Fruit fly (Drosophila melanogaster) whole organism, pupa: ENCODE data around the gene CG32066.
A peak's percentile ranks its signal among the peaks of the same experiment; 100 is the strongest.

Experiments used
- CG10348 ChIP-seq: fragments of 200-800 bp; sonication (Bioruptor generic); IDR thresholded peaks from 2 replicates; pipeline ENCODE4 v1.3.6; 2022; ENCODE audit warnings: missing biosample characterization, missing genetic modification characterization
- CG12605 ChIP-seq: fragments of 200-800 bp; sonication (Bioruptor generic); IDR thresholded peaks from 2 replicates; pipeline ENCODE4 v1.3.6; 2022; ENCODE audit warnings: missing biosample characterization, missing genetic modification characterization
- CG13204 ChIP-seq: fragments of 200-800 bp; sonication (Bioruptor generic); optimal IDR thresholded peaks from 2 replicates; lab custom pipeline; 2018; ENCODE audit warnings: missing biosample characterization, mild to moderate bottlenecking, missing genetic modification characterization, moderate library complexity
- CG14655 ChIP-seq: fragments of 200-800 bp; sonication (Bioruptor generic); optimal IDR thresholded peaks from 3 replicates; lab custom pipeline; 2017; ENCODE audit warnings: mild to moderate bottlenecking, missing biosample characterization, missing genetic modification reagents, missing genetic modification characterization
- CG15710 ChIP-seq: fragments of 200-800 bp; sonication (Bioruptor generic); optimal IDR thresholded peaks from 2 replicates; lab custom pipeline; 2018; ENCODE audit warnings: missing biosample characterization, mild to moderate bottlenecking, missing genetic modification characterization, moderate library complexity
- CG17806 ChIP-seq: fragments of 200-800 bp; sonication (Bioruptor generic); optimal IDR thresholded peaks from 2 replicates; lab custom pipeline; 2018; ENCODE audit warnings: missing biosample characterization, mild to moderate bottlenecking, missing genetic modification characterization, moderate library complexity
- CG32121 ChIP-seq: fragments of 200-800 bp; sonication (Bioruptor generic); IDR thresholded peaks from 2 replicates; pipeline ENCODE4 v1.3.6; 2022; ENCODE audit warnings: missing biosample characterization, missing genetic modification characterization
- CG34367 ChIP-seq: fragments of 200-800 bp; sonication (Bioruptor generic); optimal IDR thresholded peaks from 2 replicates; lab custom pipeline; 2018; ENCODE audit warnings: missing biosample characterization, mild to moderate bottlenecking, missing genetic modification characterization
- CG4496 ChIP-seq: fragments of 200-800 bp; sonication (Bioruptor generic); IDR thresholded peaks from 3 replicates; pipeline ENCODE4 v1.3.6; 2022; ENCODE audit warnings: missing biosample characterization, missing genetic modification characterization
- CG8159 ChIP-seq: fragments of 200-800 bp; sonication (Bioruptor generic); optimal IDR thresholded peaks from 3 replicates; lab custom pipeline; 2018; ENCODE audit warnings: missing biosample characterization, mild to moderate bottlenecking, missing genetic modification characterization, moderate library complexity
- CG8301 ChIP-seq: fragments of 200-800 bp; sonication (Bioruptor generic); optimal IDR thresholded peaks from 2 replicates; lab custom pipeline; 2018; ENCODE audit warnings: missing biosample characterization, mild to moderate bottlenecking, missing genetic modification characterization
- CG9948 ChIP-seq: fragments of 200-800 bp; sonication (Bioruptor generic); optimal IDR thresholded peaks from 2 replicates; lab custom pipeline; 2018; ENCODE audit warnings: missing biosample characterization, mild to moderate bottlenecking, missing genetic modification characterization, moderate library complexity
- D1 ChIP-seq: fragments of 200-800 bp; sonication (Bioruptor generic); optimal IDR thresholded peaks from 2 replicates; lab custom pipeline; 2018; ENCODE audit warnings: missing biosample characterization, mild to moderate bottlenecking, missing genetic modification characterization, moderate library complexity
- EcR ChIP-seq: fragments of 200-800 bp; sonication (Bioruptor generic); optimal IDR thresholded peaks from 3 replicates; lab custom pipeline; 2019; ENCODE audit warnings: missing biosample characterization, missing genetic modification characterization, mild to moderate bottlenecking, moderate library complexity, missing genetic modification reagents
- Ets98B ChIP-seq: fragments of 200-800 bp; sonication (Bioruptor generic); IDR thresholded peaks from 2 replicates; pipeline ENCODE4 v1.3.6; 2022; ENCODE audit warnings: missing biosample characterization, missing genetic modification characterization
- Pif1A ChIP-seq: fragments of 200-800 bp; sonication (Bioruptor generic); optimal IDR thresholded peaks from 3 replicates; lab custom pipeline; 2016; ENCODE audit warnings: missing biosample characterization, missing genetic modification characterization
- Pif1B ChIP-seq: fragments of 200-800 bp; sonication (Bioruptor generic); optimal IDR thresholded peaks from 3 replicates; lab custom pipeline; 2016; ENCODE audit warnings: missing biosample characterization, missing genetic modification characterization
- Snoo ChIP-seq: fragments of 200-800 bp; sonication (Bioruptor generic); optimal IDR thresholded peaks from 3 replicates; lab custom pipeline; 2017; ENCODE audit warnings: missing biosample characterization, mild to moderate bottlenecking, missing genetic modification characterization, inconsistent platforms
- fd96Ca ChIP-seq: fragments of 200-800 bp; sonication (Bioruptor generic); IDR thresholded peaks from 3 replicates; pipeline ENCODE4 v1.3.6; 2022; ENCODE audit warnings: missing biosample characterization, missing genetic modification characterization
- gl ChIP-seq: fragments of 200-800 bp; sonication (Bioruptor generic); optimal IDR thresholded peaks from 2 replicates; lab custom pipeline; 2018; ENCODE audit warnings: missing biosample characterization, mild to moderate bottlenecking, missing genetic modification characterization
- rn ChIP-seq: fragments of 200-800 bp; sonication (Bioruptor generic); IDR thresholded peaks from 2 replicates; pipeline ENCODE4 v1.3.6; 2022; ENCODE audit warnings: missing biosample characterization, missing genetic modification characterization

Gene CG32066

DNA sequence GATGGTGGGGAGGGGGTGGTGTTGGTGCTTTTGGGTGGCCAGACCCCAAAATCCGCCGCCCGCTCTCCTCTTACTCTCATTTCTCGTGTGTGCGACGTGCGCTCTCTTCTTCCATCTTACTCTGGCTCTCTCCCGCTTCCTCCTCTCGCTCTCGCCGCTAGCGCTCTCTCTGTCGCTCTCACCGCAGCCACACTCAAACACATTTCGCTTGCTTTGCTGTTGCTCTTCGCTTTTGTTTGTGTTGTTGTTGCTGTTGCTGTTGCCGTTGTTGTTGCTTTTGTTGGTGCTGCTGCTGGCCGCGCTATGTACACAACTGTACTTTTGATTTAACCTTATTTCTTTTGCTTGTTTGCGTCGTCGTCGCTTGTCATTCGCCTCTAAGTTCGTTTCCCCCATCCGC, 21.0 kb upstream of the CG32066 start:
- peak; percentile 65 for TF ChIP-seq CG4496
- TF ChIP-seq Pif1B (GFP tag; lab: Kevin White, UChicago) = no peak
- no peak for TF ChIP-seq CG9948
- TF ChIP-seq EcR (GFP tag; lab: Kevin White, UChicago) = peak; percentile 53
- peak; percentile 59; the same call in 1 of the 2 replicates for TF ChIP-seq Ets98B (GFP tag; lab: Robert Waterston, UW)
- TF ChIP-seq CG8159 (tag; lab: Kevin White, UChicago) = peak; percentile 2
- peak; percentile 80 for TF ChIP-seq CG13204 (GFP tag; lab: Kevin White, UChicago)
- no peak; the same call in 2 of the 3 replicates for TF ChIP-seq fd96Ca (GFP tag; lab: Robert Waterston, UW)
- peak; percentile 62 for TF ChIP-seq CG12605 (GFP tag; lab: Robert Waterston, UW)
- TF ChIP-seq CG32121 (GFP tag; lab: Robert Waterston, UW) = peak; percentile 44

DNA sequence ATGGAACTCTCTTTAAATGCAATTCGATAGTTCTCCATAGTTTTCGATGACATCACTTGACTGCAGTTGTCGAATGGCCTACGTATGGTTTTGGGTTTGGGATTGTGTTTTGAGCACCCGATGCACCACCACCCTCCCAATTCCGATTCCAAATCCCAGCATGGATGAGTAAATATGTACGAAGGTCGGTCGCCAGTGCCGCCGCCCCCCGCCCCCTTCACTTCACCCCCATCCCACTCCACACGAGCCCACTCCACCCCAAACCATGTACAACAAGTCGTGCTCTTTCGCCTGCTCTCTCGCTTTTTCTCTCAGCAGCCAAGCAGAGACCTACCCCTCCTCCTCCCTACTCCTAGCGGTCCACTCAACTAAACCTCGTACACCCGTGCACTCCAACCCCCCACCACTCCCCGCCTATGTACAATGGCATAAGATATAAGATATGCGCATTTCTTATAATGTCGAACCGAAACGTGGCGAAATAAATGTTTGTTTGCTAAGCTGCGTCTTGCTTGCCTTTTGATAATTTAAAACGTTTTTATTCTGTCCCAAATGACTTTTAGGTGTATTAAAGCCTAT, 20.0 kb upstream of the CG32066 start:
- TF ChIP-seq Snoo (tag; lab: Kevin White, UChicago) (no peak), rn (GFP tag; lab: Robert Waterston, UW) (no peak), CG12605 (GFP tag; lab: Robert Waterston, UW) (peak; percentile 47; the same call in 1 of the 2 replicates), Ets98B (GFP tag; lab: Robert Waterston, UW) (peak; percentile 35; the same call in 1 of the 2 replicates), gl (no peak), CG10348 (GFP tag; lab: Robert Waterston, UW) (no peak), CG34367 (tag; lab: Kevin White, UChicago) (no peak), CG4496 (peak; percentile 59; the same call in 1 of the 3 replicates), fd96Ca (GFP tag; lab: Robert Waterston, UW) (0 out of 3 replicates have a peak, but pooled peaks have one; percentile 31), EcR (GFP tag; lab: Kevin White, UChicago) (peak; percentile 28), Pif1B (GFP tag; lab: Kevin White, UChicago) (no peak), CG13204 (GFP tag; lab: Kevin White, UChicago) (peak; percentile 58), CG8301 (tag; lab: Kevin White, UChicago) (no peak), CG32121 (GFP tag; lab: Robert Waterston, UW) (peak; percentile 59; the same call in 1 of the 2 replicates)

DNA sequence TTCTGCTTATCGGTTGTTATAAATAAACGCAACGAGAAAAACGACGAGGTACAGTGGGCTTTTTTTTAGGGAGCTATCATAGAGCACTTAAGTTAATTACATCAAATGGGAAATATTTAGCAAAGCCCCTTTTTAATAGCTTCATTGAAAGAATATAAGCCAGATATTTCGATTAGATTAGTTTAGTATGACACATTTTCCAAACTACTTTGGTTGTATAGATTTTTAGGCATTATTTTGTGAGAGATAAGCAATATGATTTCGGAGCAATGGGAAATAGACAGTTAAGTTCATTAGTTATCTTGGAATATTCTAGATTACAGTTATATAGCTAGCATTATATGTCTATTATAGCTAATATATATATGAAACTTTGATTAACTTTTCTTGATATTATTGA, 19.4 kb upstream of the CG32066 start:
- TF ChIP-seq CG32121 (GFP tag; lab: Robert Waterston, UW) (no peak), CG10348 (GFP tag; lab: Robert Waterston, UW) (no peak), CG8301 (tag; lab: Kevin White, UChicago) (no peak), CG8159 (tag; lab: Kevin White, UChicago) (no peak), D1 (no peak), CG17806 (tag; lab: Kevin White, UChicago) (no peak)

dm6 chr3L:10679711-10680154, 18.9 kb upstream of the CG32066 start:
- TF ChIP-seq CG34367 (tag; lab: Kevin White, UChicago) = no peak
- peak; percentile 46 for TF ChIP-seq EcR (GFP tag; lab: Kevin White, UChicago)
- no peak for TF ChIP-seq Snoo (tag; lab: Kevin White, UChicago)
- peak; percentile 69 for TF ChIP-seq CG32121 (GFP tag; lab: Robert Waterston, UW)
- peak; percentile 36 for TF ChIP-seq Pif1A (GFP tag; lab: Kevin White, UChicago)
- TF ChIP-seq CG13204 (GFP tag; lab: Kevin White, UChicago) = no peak
- TF ChIP-seq gl = no peak
- TF ChIP-seq CG15710 (tag; lab: Kevin White, UChicago) = peak; percentile 6
- peak; percentile 63; the same call in 2 of the 3 replicates for TF ChIP-seq CG4496
- TF ChIP-seq Ets98B (GFP tag; lab: Robert Waterston, UW) = peak; percentile 51; the same call in 1 of the 2 replicates
- peak; percentile 39 for TF ChIP-seq CG8301 (tag; lab: Kevin White, UChicago)
- peak; percentile 29 for TF ChIP-seq CG8159 (tag; lab: Kevin White, UChicago)
- peak; percentile 64 for TF ChIP-seq CG14655 (GFP tag; lab: Kevin White, UChicago)
- peak; percentile 22 for TF ChIP-seq CG9948
- no peak for TF ChIP-seq CG10348 (GFP tag; lab: Robert Waterston, UW)
- TF ChIP-seq rn (GFP tag; lab: Robert Waterston, UW) = no peak
- TF ChIP-seq fd96Ca (GFP tag; lab: Robert Waterston, UW) = no peak
- TF ChIP-seq CG12605 (GFP tag; lab: Robert Waterston, UW) = 0 out of 2 replicates have a peak, but pooled peaks have one; percentile 40
- TF ChIP-seq CG17806 (tag; lab: Kevin White, UChicago) = peak; percentile 29
- TF ChIP-seq, all 21 proteins: peak for 12

dm6 chr3L:10678545-10679067, 17.8 kb upstream of the CG32066 start:
- TF ChIP-seq gl (peak; percentile 65), CG13204 (GFP tag; lab: Kevin White, UChicago) (peak; percentile 76), CG12605 (GFP tag; lab: Robert Waterston, UW) (peak; percentile 85), CG9948 (peak; percentile 83), CG8301 (tag; lab: Kevin White, UChicago) (peak; percentile 90), CG14655 (GFP tag; lab: Kevin White, UChicago) (peak; percentile 92), CG8159 (tag; lab: Kevin White, UChicago) (peak; percentile 91), EcR (GFP tag; lab: Kevin White, UChicago) (peak; percentile 76), CG15710 (tag; lab: Kevin White, UChicago) (peak; percentile 89), rn (GFP tag; lab: Robert Waterston, UW) (peak; percentile 85), CG17806 (tag; lab: Kevin White, UChicago) (peak; percentile 84), D1 (peak; percentile 83), Ets98B (GFP tag; lab: Robert Waterston, UW) (peak; percentile 78), fd96Ca (GFP tag; lab: Robert Waterston, UW) (peak; percentile 43; the same call in 1 of the 3 replicates), CG34367 (tag; lab: Kevin White, UChicago) (peak; percentile 80), Pif1B (GFP tag; lab: Kevin White, UChicago) (peak; percentile 76), CG4496 (peak; percentile 92), Pif1A (GFP tag; lab: Kevin White, UChicago) (peak; percentile 90), CG10348 (GFP tag; lab: Robert Waterston, UW) (peak; percentile 88), Snoo (tag; lab: Kevin White, UChicago) (peak; percentile 80), CG32121 (GFP tag; lab: Robert Waterston, UW) (peak; percentile 95)
